Worm (Caenorhabditis elegans) whole organism, L1 larva: Measurements from ENCODE around the gene lips-10.

Source experiments
- F16B12.6 ChIP-seq: fragments of 150-350 bp; optimal IDR thresholded peaks from 2 replicates; lab custom pipeline; 2014; ENCODE audit warnings: missing biosample characterization, missing genetic modification characterization
- ama-1 ChIP-seq: fragments of 150-350 bp; optimal IDR thresholded peaks from 2 replicates; lab custom pipeline; 2014
- ceh-8 ChIP-seq: fragments of 200-800 bp; sonication (Bioruptor generic); optimal IDR thresholded peaks from 2 replicates; lab custom pipeline; 2018; ENCODE audit warnings: mild to moderate bottlenecking, missing genetic modification characterization, moderate library complexity, missing compliant biosample characterization
- ceh-82 ChIP-seq, 3 experiments: fragments of 150-350 bp in 1 of 3; sonication (generic microtip) in 2 of 3; optimal IDR thresholded peaks; 2 replicates each; lab custom pipeline; 2014 to 2017; ENCODE audit warnings: missing biosample characterization in 3 of 3, missing genetic modification characterization in 3 of 3
- egl-27 ChIP-seq, 2 experiments: fragments of 150-350 bp in 1 of 2; sonication (generic microtip); optimal IDR thresholded peaks; 3 replicates each; lab custom pipeline; 2017 to 2018; ENCODE audit warnings: missing biosample characterization in 2 of 2, missing genetic modification characterization in 2 of 2, missing genetic modification reagents in 2 of 2
- elt-2 ChIP-seq: sonication (generic microtip); optimal IDR thresholded peaks from 2 replicates; lab custom pipeline; 2016; ENCODE audit warnings: missing genetic modification characterization, mild to moderate bottlenecking, inconsistent platforms, missing compliant biosample characterization, missing genetic modification reagents
- irx-1 ChIP-seq: sonication (generic microtip); optimal IDR thresholded peaks from 2 replicates; lab custom pipeline; 2016; ENCODE audit warnings: missing genetic modification characterization, missing compliant biosample characterization
- lsy-2 ChIP-seq, 2 experiments: fragments of 150-350 bp; optimal IDR thresholded peaks; 2 replicates each; lab custom pipeline; 2014; ENCODE audit warnings: missing biosample characterization in 2 of 2, missing genetic modification characterization in 2 of 2
- nhr-11 ChIP-seq: fragments of 150-350 bp; optimal IDR thresholded peaks from 2 replicates; lab custom pipeline; 2014; ENCODE audit warnings: missing biosample characterization, missing genetic modification characterization
- tbx-2 ChIP-seq: sonication (generic microtip); optimal IDR thresholded peaks from 2 replicates; lab custom pipeline; 2016; ENCODE audit warnings: missing genetic modification characterization, missing compliant biosample characterization
- zip-4 ChIP-seq: fragments of 200-800 bp; sonication (Bioruptor generic); optimal IDR thresholded peaks from 2 replicates; lab custom pipeline; 2018; ENCODE audit warnings: mild to moderate bottlenecking, missing genetic modification characterization, moderate library complexity, missing compliant biosample characterization
- ztf-11 ChIP-seq, 2 experiments: sonication (generic microtip); optimal IDR thresholded peaks; 2 replicates each; lab custom pipeline; 2016 to 2017; ENCODE audit warnings: missing genetic modification characterization in 2 of 2, missing biosample characterization in 1 of 2, missing compliant biosample characterization in 1 of 2

DNA sequence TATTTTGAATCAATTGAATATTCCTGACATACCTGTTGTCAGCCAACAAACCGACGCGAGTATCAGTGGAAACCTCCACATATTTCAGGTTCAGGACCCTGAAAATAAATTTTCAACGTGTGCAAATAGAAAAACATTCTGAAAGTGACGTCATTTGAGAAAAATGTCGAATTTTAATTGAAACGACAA lies 10.3 kb upstream of the lips-10 start, which contains the start of gene F14E5.2:
- TF ChIP-seq F16B12.6 (tag; lab: Kevin White, UChicago) (no peak), zip-4 (no peak), nhr-11 (tag; lab: Kevin White, UChicago) (no peak), tbx-2 (tag; lab: Kevin White, UChicago) (no peak), ama-1 (lab: Kevin White, UChicago) (no peak), ceh-82 (tag; optimal IDR thresholded peaks at IDR 0.05; lab: Kevin White, UChicago) (no peak), ceh-8 (no peak), lsy-2 (tag; optimal IDR thresholded peaks at IDR 0.05; lab: Kevin White, UChicago) (no peak), elt-2 (no peak), egl-27 (tag; optimal IDR thresholded peaks at IDR 0.05; lab: Kevin White, UChicago) (no peak), ztf-11 (tag; optimal IDR thresholded peaks at IDR 0.05; lab: Kevin White, UChicago) (no peak), irx-1 (no peak)
